Fruit fly (Drosophila melanogaster): ENCODE data around the gene AdamTS-A.
A peak's percentile ranks its signal among the peaks of the same experiment; 100 is the strongest.

AdamTS-A gene

dm6 chr3R:15418824-15419530 is 57.0 kb downstream of the AdamTS-A start (continued):
- TF ChIP-seq Ada2b (GFP tag; IDR thresholded peaks at IDR 0.05) (no peak), bab2 (GFP tag; optimal IDR thresholded peaks at IDR 0.05) (no peak), Ssrp (tag; optimal IDR thresholded peaks at IDR 0.05) (peak; percentile 88), Fer1 (GFP tag; optimal IDR thresholded peaks at IDR 0.05) (peak; percentile 55), NC2α (GFP tag; optimal IDR thresholded peaks at IDR 0.05) (no peak), CG7271 (tag; optimal IDR thresholded peaks at IDR 0.05) (peak; percentile 5), CG6765 (GFP tag; optimal IDR thresholded peaks at IDR 0.05) (peak; percentile 27), croc (GFP tag; conservative IDR thresholded peaks at IDR 0.05) (peak; percentile 60; the same call in 2 of the 3 replicates), CG10431 (GFP tag; optimal IDR thresholded peaks at IDR 0.05) (peak; percentile 55), ara (GFP tag; IDR thresholded peaks at IDR 0.05) (no peak; the same call in 1 of the 2 replicates), jing (GFP tag; optimal IDR thresholded peaks at IDR 0.05) (peak; percentile 22), Optix (GFP tag; IDR thresholded peaks at IDR 0.05) (no peak), CG13296 (GFP tag; optimal IDR thresholded peaks at IDR 0.05) (peak; percentile 46), inv (GFP tag; IDR thresholded peaks at IDR 0.05; ENCODE audit: partially characterized antibody) (no peak), Asciz (GFP tag; optimal IDR thresholded peaks at IDR 0.05) (peak; percentile 60), ind (GFP tag; optimal IDR thresholded peaks at IDR 0.05) (peak; percentile 45), CG31388 (GFP tag; optimal IDR thresholded peaks at IDR 0.05) (no peak), Jarid2 (GFP tag; optimal IDR thresholded peaks at IDR 0.05) (peak; percentile 9), CG8944 (GFP tag; optimal IDR thresholded peaks at IDR 0.05) (no peak), Rx (GFP tag; IDR thresholded peaks at IDR 0.05) (0 out of 2 replicates have a peak, but pooled peaks have one; percentile 32), ro (GFP tag; IDR thresholded peaks at IDR 0.05) (no peak), chinmo (GFP tag; IDR thresholded peaks at IDR 0.05; ENCODE audit: partially characterized antibody) (peak; percentile 75; the same call in 3 of the 4 replicates), CG12236 (GFP tag; optimal IDR thresholded peaks at IDR 0.05) (no peak), ftz-f1 (GFP tag; optimal IDR thresholded peaks at IDR 0.05) (no peak), CG2712 (tag; optimal IDR thresholded peaks at IDR 0.05) (peak; percentile 92), caup (GFP tag; optimal IDR thresholded peaks at IDR 0.05; ENCODE audit: severe bottlenecking) (peak; percentile 42), CG17359 (tag; optimal IDR thresholded peaks at IDR 0.05) (peak; percentile 45), CG6683 (GFP tag; optimal IDR thresholded peaks at IDR 0.05) (peak; percentile 48), CG7987 (GFP tag; optimal IDR thresholded peaks at IDR 0.05) (no peak), CG10209 (GFP tag; optimal IDR thresholded peaks at IDR 0.05) (peak; percentile 81), dimm (GFP tag; IDR thresholded peaks at IDR 0.05) (no peak), wor (GFP tag; IDR thresholded peaks at IDR 0.05) (no peak), lmd (GFP tag; IDR thresholded peaks at IDR 0.05) (peak; percentile 27; the same call in 1 of the 2 replicates), fru (optimal IDR thresholded peaks at IDR 0.05) (no peak), CG8281 (tag; optimal IDR thresholded peaks at IDR 0.05) (peak; percentile 16), CG15601 (tag; optimal IDR thresholded peaks at IDR 0.05) (peak; percentile 80), NK7.1 (GFP tag; optimal IDR thresholded peaks at IDR 0.05) (no peak), Hey (tag; optimal IDR thresholded peaks at IDR 0.05) (no peak), CG9609 (GFP tag; optimal IDR thresholded peaks at IDR 0.05) (no peak), Atf-2 (GFP tag; optimal IDR thresholded peaks at IDR 0.05) (peak; percentile 17), CG32767 (GFP tag; IDR thresholded peaks at IDR 0.05) (0 out of 2 replicates have a peak, but pooled peaks have one; percentile 22), CG2889 (GFP tag; IDR thresholded peaks at IDR 0.05) (no peak), CG4404 (GFP tag; IDR thresholded peaks at IDR 0.05) (peak; percentile 83), Deaf1 (tag; optimal IDR thresholded peaks at IDR 0.05) (peak; percentile 70), CG30403 (GFP tag; optimal IDR thresholded peaks at IDR 0.05) (peak; percentile 87), CG7745 (tag; optimal IDR thresholded peaks at IDR 0.05) (no peak), zf30C (GFP tag; optimal IDR thresholded peaks at IDR 0.05) (peak; percentile 94), Neu2 (GFP tag; optimal IDR thresholded peaks at IDR 0.05; ENCODE audit: borderline replicate concordance) (no peak), Myb (GFP tag; optimal IDR thresholded peaks at IDR 0.05) (no peak), peb (GFP tag; IDR thresholded peaks at IDR 0.05) (no peak)

Data from whole organism, embryonic.